Worm (Caenorhabditis elegans): ENCODE measurements around the gene bath-3.

DNA sequence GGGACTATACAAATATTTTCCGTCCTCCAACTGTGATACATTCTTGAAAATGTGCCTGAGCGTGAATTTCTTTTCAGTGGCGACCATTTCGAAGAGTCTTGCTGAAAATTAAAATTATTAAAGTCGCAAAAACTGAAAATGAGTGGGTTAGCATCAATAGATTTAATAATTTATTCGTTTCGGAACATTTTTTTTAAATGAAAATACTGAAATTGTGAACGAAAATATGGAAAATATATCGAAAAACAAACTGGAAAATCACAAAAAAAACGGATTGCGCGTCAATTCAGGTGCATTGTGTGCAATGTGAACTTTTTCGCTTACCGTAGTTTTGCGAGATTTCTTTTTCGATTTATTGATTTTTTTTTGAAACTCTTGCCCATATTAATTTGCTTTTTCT, 1.6 kb upstream of the bath-3 start, which contains the start of gene bath-5:
- TF ChIP-seq lin-11 (tag; optimal IDR thresholded peaks at IDR 0.05) = no peak
- TF ChIP-seq ama-1 (optimal IDR thresholded peaks at IDR 0.05) = no peak
- TF ChIP-seq dmd-4 (tag; optimal IDR thresholded peaks at IDR 0.05) = no peak
- TF ChIP-seq nhr-10 (tag; optimal IDR thresholded peaks at IDR 0.05) = no peak
- no peak for TF ChIP-seq nhr-77 (tag; optimal IDR thresholded peaks at IDR 0.05)
- TF ChIP-seq elt-1 (tag; optimal IDR thresholded peaks at IDR 0.05) = no peak
- no peak for TF ChIP-seq nhr-11 (tag; optimal IDR thresholded peaks at IDR 0.05)
- no peak for TF ChIP-seq peb-1 (tag; optimal IDR thresholded peaks at IDR 0.05)
- TF ChIP-seq elt-3 (tag; optimal IDR thresholded peaks at IDR 0.05) = no peak
- no peak for TF ChIP-seq gmeb-1 (tag; optimal IDR thresholded peaks at IDR 0.05)
- TF ChIP-seq nhr-21 (tag; optimal IDR thresholded peaks at IDR 0.05) = no peak

Data from whole organism, L2 larva.